Worm (Caenorhabditis elegans) whole organism, L2 larva: ENCODE data around the gene F19B10.1.

Source experiments
- C34F6.9 ChIP-seq: fragments of 150-350 bp; optimal IDR thresholded peaks from 2 replicates; lab custom pipeline; 2014; ENCODE audit warnings: missing biosample characterization, missing genetic modification characterization
- aly-2 ChIP-seq: fragments of 150-350 bp; optimal IDR thresholded peaks from 2 replicates; lab custom pipeline; 2014; ENCODE audit warnings: missing biosample characterization, missing genetic modification characterization
- ceh-16 ChIP-seq: fragments of 150-350 bp; optimal IDR thresholded peaks from 2 replicates; lab custom pipeline; 2014; ENCODE audit warnings: missing biosample characterization, missing genetic modification characterization
- egl-27 ChIP-seq: sonication (generic microtip); optimal IDR thresholded peaks from 3 replicates; lab custom pipeline; 2017; ENCODE audit warnings: missing biosample characterization, missing genetic modification reagents, missing genetic modification characterization
- unc-55 ChIP-seq: fragments of 150-350 bp; sonication (generic microtip); optimal IDR thresholded peaks from 3 replicates; lab custom pipeline; 2014; ENCODE audit warnings: missing biosample characterization, missing genetic modification reagents, missing genetic modification characterization
- ztf-1 ChIP-seq: fragments of 200-800 bp; sonication (Bioruptor generic); conservative IDR thresholded peaks from 2 replicates; pipeline ENCODE4 v1.3.6; 2022; ENCODE audit warnings: missing genetic modification characterization, missing compliant biosample characterization
- ztf-4 ChIP-seq: fragments of 150-350 bp; optimal IDR thresholded peaks from 2 replicates; lab custom pipeline; 2014; ENCODE audit warnings: missing biosample characterization, missing genetic modification characterization

ce11 chrII:3634765-3635164, 48.2 kb upstream of the F19B10.1 start:
- no peak for TF ChIP-seq C34F6.9 (tag; lab: Kevin White, UChicago)
- TF ChIP-seq unc-55 = no peak
- no peak for TF ChIP-seq aly-2
- no peak for TF ChIP-seq ztf-1 (GFP tag; lab: Robert Waterston, UW)
- TF ChIP-seq ztf-4 (tag; lab: Kevin White, UChicago) = no peak
- no peak for TF ChIP-seq egl-27 (tag; lab: Kevin White, UChicago)
- TF ChIP-seq ceh-16 (tag; lab: Kevin White, UChicago) = no peak
